Fruit fly (Drosophila melanogaster) whole organism, embryonic: ENCODE results near the gene nan.

ENCODE experiments used
- Ada2b ChIP-seq: fragments of 200-800 bp; sonication (Bioruptor generic); IDR thresholded peaks from 2 replicates; pipeline ENCODE4 v1.3.6; 2022; ENCODE audit warnings: missing biosample characterization, missing genetic modification characterization
- Atf-2 ChIP-seq: fragments of 200-800 bp; sonication (Bioruptor generic); optimal IDR thresholded peaks from 2 replicates; lab custom pipeline; 2016; ENCODE audit warnings: missing biosample characterization, missing genetic modification characterization
- CG11085 ChIP-seq: fragments of 200-800 bp; sonication (Bioruptor generic); IDR thresholded peaks from 2 replicates; pipeline ENCODE4 v1.3.6; 2022; ENCODE audit warnings: missing biosample characterization, missing genetic modification characterization
- CG11247 ChIP-seq: fragments of 200-800 bp; sonication (Bioruptor generic); IDR thresholded peaks from 2 replicates; pipeline ENCODE4 v1.3.6; 2022; ENCODE audit warnings: missing biosample characterization, missing genetic modification characterization
- CG11456 ChIP-seq: fragments of 200-800 bp; sonication (Bioruptor generic); IDR thresholded peaks from 3 replicates; pipeline ENCODE4 v1.3.6; 2022; ENCODE audit warnings: missing biosample characterization, missing genetic modification characterization
- CG11560 ChIP-seq: fragments of 200-800 bp; sonication (Bioruptor generic); IDR thresholded peaks from 3 replicates; pipeline ENCODE4 v1.3.6; 2022; ENCODE audit warnings: missing biosample characterization, missing genetic modification characterization
- CG12391 ChIP-seq: fragments of 200-800 bp; sonication (Bioruptor generic); optimal IDR thresholded peaks from 3 replicates; lab custom pipeline; 2018; ENCODE audit warnings: missing biosample characterization, mild to moderate bottlenecking, missing genetic modification characterization, moderate library complexity
- CG15073 ChIP-seq: fragments of 200-800 bp; sonication (Bioruptor generic); optimal IDR thresholded peaks from 2 replicates; lab custom pipeline; 2016; ENCODE audit warnings: missing biosample characterization, missing genetic modification characterization
- CG15696 ChIP-seq: fragments of 200-800 bp; sonication (Bioruptor generic); optimal IDR thresholded peaks from 2 replicates; lab custom pipeline; 2019; ENCODE audit warnings: missing biosample characterization, mild to moderate bottlenecking, missing genetic modification characterization, moderate library complexity
- CG16813 ChIP-seq: fragments of 200-800 bp; sonication (Bioruptor generic); IDR thresholded peaks from 3 replicates; pipeline ENCODE4 v1.3.6; 2022; ENCODE audit warnings: missing biosample characterization, missing genetic modification characterization; ENCODE audit not compliant: partially characterized antibody
- CG16863 ChIP-seq: fragments of 200-800 bp; sonication (Bioruptor generic); optimal IDR thresholded peaks from 3 replicates; lab custom pipeline; 2016; ENCODE audit warnings: missing biosample characterization, missing genetic modification characterization
- CG17328 ChIP-seq: fragments of 200-800 bp; sonication (Bioruptor generic); IDR thresholded peaks from 2 replicates; pipeline ENCODE4 v1.3.6; 2022; ENCODE audit warnings: missing biosample characterization, missing genetic modification characterization
- CG18764 ChIP-seq: fragments of 200-800 bp; sonication (Bioruptor generic); optimal IDR thresholded peaks from 3 replicates; lab custom pipeline; 2016; ENCODE audit warnings: missing biosample characterization, missing genetic modification characterization
- CG2199 ChIP-seq: fragments of 200-800 bp; sonication (Bioruptor generic); IDR thresholded peaks from 3 replicates; pipeline ENCODE4 v1.3.6; 2022; ENCODE audit warnings: missing biosample characterization, missing genetic modification characterization
- CG31441 ChIP-seq: fragments of 200-800 bp; sonication (Bioruptor generic); IDR thresholded peaks from 2 replicates; pipeline ENCODE4 v1.3.6; 2022; ENCODE audit warnings: missing biosample characterization, missing genetic modification characterization
- CG32767 ChIP-seq: fragments of 200-800 bp; sonication (Bioruptor generic); IDR thresholded peaks from 2 replicates; pipeline ENCODE4 v1.3.6; 2022; ENCODE audit warnings: missing biosample characterization, missing genetic modification characterization
- CG3281 ChIP-seq: fragments of 200-800 bp; sonication (Bioruptor generic); optimal IDR thresholded peaks from 3 replicates; lab custom pipeline; 2017; ENCODE audit warnings: missing biosample characterization, mild to moderate bottlenecking, missing genetic modification characterization
- CG4730 ChIP-seq: fragments of 200-800 bp; sonication (Bioruptor generic); IDR thresholded peaks from 2 replicates; pipeline ENCODE4 v1.3.6; 2022; ENCODE audit warnings: missing biosample characterization, missing genetic modification characterization
- CG6175 ChIP-seq: fragments of 200-800 bp; sonication (Bioruptor generic); IDR thresholded peaks from 3 replicates; pipeline ENCODE4 v1.3.6; 2022; ENCODE audit warnings: missing biosample characterization, missing genetic modification characterization
- CG8089 ChIP-seq: fragments of 200-800 bp; sonication (Bioruptor generic); optimal IDR thresholded peaks from 3 replicates; lab custom pipeline; 2016; ENCODE audit warnings: missing biosample characterization, missing genetic modification characterization
- Lim3 ChIP-seq: fragments of 200-800 bp; sonication (Bioruptor generic); IDR thresholded peaks from 2 replicates; pipeline ENCODE4 v1.3.6; 2022; ENCODE audit warnings: missing biosample characterization, missing genetic modification characterization
- Mad ChIP-seq: fragments of 200-800 bp; sonication (Bioruptor generic); optimal IDR thresholded peaks from 2 replicates; lab custom pipeline; 2016; ENCODE audit warnings: missing biosample characterization, missing genetic modification characterization
- NFAT ChIP-seq: fragments of 200-800 bp; sonication (Bioruptor generic); IDR thresholded peaks from 2 replicates; pipeline ENCODE4 v1.3.6; 2022; ENCODE audit warnings: missing biosample characterization, missing genetic modification characterization
- Oli ChIP-seq: fragments of 200-800 bp; sonication (Bioruptor generic); optimal IDR thresholded peaks from 2 replicates; lab custom pipeline; 2018; ENCODE audit warnings: missing biosample characterization, mild to moderate bottlenecking, missing genetic modification characterization, moderate library complexity
- PHDP ChIP-seq: fragments of 200-800 bp; sonication (Bioruptor generic); optimal IDR thresholded peaks from 3 replicates; lab custom pipeline; 2018; ENCODE audit warnings: missing biosample characterization, mild to moderate bottlenecking, missing genetic modification characterization, moderate library complexity
- Pdp1 ChIP-seq, 2 experiments: fragments of 200-800 bp; sonication (Bioruptor generic); optimal IDR thresholded peaks; 3 replicates each; lab custom pipeline; 2016; ENCODE audit warnings: missing biosample characterization in 2 of 2, missing genetic modification characterization in 2 of 2, mild to moderate bottlenecking in 1 of 2, moderate library complexity in 1 of 2
- Ssrp ChIP-seq: fragments of 200-800 bp; sonication (Bioruptor generic); optimal IDR thresholded peaks from 2 replicates; lab custom pipeline; 2018; ENCODE audit warnings: missing biosample characterization, mild to moderate bottlenecking, missing genetic modification characterization, moderate library complexity
- Tbp ChIP-seq: fragments of >200 bp; optimal IDR thresholded peaks from 2 replicates; lab custom pipeline; 2018; ENCODE audit warnings: missing biosample characterization, missing genetic modification characterization
- cas ChIP-seq: fragments of 200-800 bp; sonication (Bioruptor generic); IDR thresholded peaks from 2 replicates; pipeline ENCODE4 v1.3.6; 2022; ENCODE audit warnings: missing biosample characterization, missing genetic modification characterization
- chif ChIP-seq, 2 experiments: fragments of 200-800 bp; sonication (Bioruptor generic); optimal IDR thresholded peaks; 3 replicates each; lab custom pipeline; 2016; ENCODE audit warnings: missing biosample characterization in 2 of 2, missing genetic modification characterization in 2 of 2
- chm ChIP-seq: fragments of 200-800 bp; sonication (Bioruptor generic); IDR thresholded peaks from 2 replicates; pipeline ENCODE4 v1.3.6; 2022; ENCODE audit warnings: missing biosample characterization, missing genetic modification characterization
- chn ChIP-seq: fragments of 200-800 bp; sonication (Bioruptor generic); optimal IDR thresholded peaks from 2 replicates; lab custom pipeline; 2016; ENCODE audit warnings: missing biosample characterization, missing genetic modification characterization
- cwo ChIP-seq: fragments of 200-800 bp; sonication (Bioruptor generic); optimal IDR thresholded peaks from 3 replicates; lab custom pipeline; 2017; ENCODE audit warnings: missing biosample characterization, missing genetic modification characterization, mild to moderate bottlenecking, moderate library complexity, missing genetic modification reagents
- dan ChIP-seq: fragments of 200-800 bp; sonication (Bioruptor generic); IDR thresholded peaks from 2 replicates; pipeline ENCODE4 v1.3.6; 2022; ENCODE audit warnings: missing biosample characterization, missing genetic modification characterization
- ewg ChIP-seq: fragments of 200-800 bp; sonication (Bioruptor generic); optimal IDR thresholded peaks from 3 replicates; lab custom pipeline; 2017; ENCODE audit warnings: mild to moderate bottlenecking, missing biosample characterization, missing genetic modification reagents, missing genetic modification characterization
- fd96Cb ChIP-seq: fragments of 200-800 bp; sonication (Bioruptor generic); optimal IDR thresholded peaks from 2 replicates; lab custom pipeline; 2018; ENCODE audit warnings: missing biosample characterization, mild to moderate bottlenecking, missing genetic modification characterization, moderate library complexity
- gcm ChIP-seq: fragments of 200-800 bp; sonication (Bioruptor generic); optimal IDR thresholded peaks from 2 replicates; lab custom pipeline; 2019; ENCODE audit warnings: missing biosample characterization, mild to moderate bottlenecking, missing genetic modification characterization, moderate library complexity
- gem ChIP-seq: fragments of 200-800 bp; sonication (Bioruptor generic); optimal IDR thresholded peaks from 2 replicates; lab custom pipeline; 2019; ENCODE audit warnings: missing biosample characterization, mild to moderate bottlenecking, missing genetic modification characterization, moderate library complexity
- grau ChIP-seq: fragments of 200-800 bp; optimal IDR thresholded peaks from 3 replicates; lab custom pipeline; 2019; ENCODE audit warnings: missing biosample characterization, mild to moderate bottlenecking, missing genetic modification characterization, moderate library complexity
- grn ChIP-seq: fragments of 200-800 bp; sonication (Bioruptor generic); optimal IDR thresholded peaks from 3 replicates; lab custom pipeline; 2017; ENCODE audit warnings: missing biosample characterization, missing genetic modification characterization
- hb ChIP-seq: fragments of 200-800 bp; sonication (Bioruptor generic); IDR thresholded peaks from 3 replicates; pipeline ENCODE4 v1.3.6; 2022; ENCODE audit warnings: missing biosample characterization, missing genetic modification characterization; ENCODE audit not compliant: partially characterized antibody
- klu ChIP-seq: fragments of 200-800 bp; sonication (Bioruptor generic); IDR thresholded peaks from 2 replicates; pipeline ENCODE4 v1.3.6; 2022; ENCODE audit warnings: missing biosample characterization, missing genetic modification characterization
- lilli ChIP-seq: fragments of 200-800 bp; sonication (Bioruptor generic); optimal IDR thresholded peaks from 3 replicates; lab custom pipeline; 2016; ENCODE audit warnings: missing biosample characterization, missing genetic modification characterization
- nmo ChIP-seq: fragments of 200-800 bp; sonication (Bioruptor generic); optimal IDR thresholded peaks from 2 replicates; lab custom pipeline; 2018; ENCODE audit warnings: missing biosample characterization, mild to moderate bottlenecking, missing genetic modification characterization, moderate library complexity
- phol ChIP-seq: fragments of 200-800 bp; sonication (Bioruptor generic); optimal IDR thresholded peaks from 3 replicates; lab custom pipeline; 2018; ENCODE audit warnings: missing biosample characterization, mild to moderate bottlenecking, missing genetic modification characterization, moderate library complexity
- pum ChIP-seq: fragments of 200-800 bp; sonication (Bioruptor generic); optimal IDR thresholded peaks from 2 replicates; lab custom pipeline; 2016; ENCODE audit warnings: missing biosample characterization, missing genetic modification characterization
- sim ChIP-seq: fragments of 200-800 bp; sonication (Bioruptor generic); IDR thresholded peaks from 2 replicates; pipeline ENCODE4 v1.3.6; 2022; ENCODE audit warnings: missing biosample characterization, missing genetic modification characterization
- slou ChIP-seq: fragments of 200-800 bp; sonication (Bioruptor generic); optimal IDR thresholded peaks from 3 replicates; lab custom pipeline; 2016; ENCODE audit warnings: missing biosample characterization, missing genetic modification characterization
- vvl ChIP-seq: fragments of 200-800 bp; sonication (Bioruptor generic); IDR thresholded peaks from 2 replicates; pipeline ENCODE4 v1.3.6; 2022; ENCODE audit warnings: missing biosample characterization, missing genetic modification characterization
- z ChIP-seq: fragments of 200-800 bp; sonication (Bioruptor generic); IDR thresholded peaks from 3 replicates; pipeline ENCODE4 v1.3.6; 2022; ENCODE audit warnings: missing biosample characterization, missing genetic modification characterization
- zfh1 ChIP-seq: fragments of 200-800 bp; sonication (Bioruptor generic); IDR thresholded peaks from 3 replicates; pipeline ENCODE4 v1.3.6; 2022; ENCODE audit warnings: missing biosample characterization, missing genetic modification characterization

The nan gene

DNA sequence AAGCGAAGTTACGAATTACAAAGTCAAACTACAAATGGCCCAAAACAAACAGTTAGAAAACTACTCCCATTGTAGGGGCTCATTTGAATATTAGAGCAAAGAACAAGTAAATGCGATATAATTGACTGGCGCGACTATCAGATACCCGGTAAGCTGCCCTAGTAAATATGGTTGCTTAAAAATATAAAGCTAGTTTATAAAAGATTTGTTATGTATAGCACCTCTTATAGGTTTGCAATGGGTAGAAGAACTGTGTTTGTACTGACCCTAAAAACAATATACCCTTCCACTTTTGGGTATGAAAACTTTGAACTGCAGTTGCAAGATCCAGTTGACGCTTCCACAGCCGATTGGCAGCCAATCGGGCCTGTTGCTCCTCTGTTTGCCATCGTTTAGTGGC, 23.2 kb downstream of the nan start (continued):
- TF ChIP-seq PHDP (tag; lab: Kevin White, UChicago) (peak; percentile 16), dan (GFP tag; lab: Robert Waterston, UW) (0 out of 2 replicates have a peak, but pooled peaks have one; percentile 28), hb (GFP tag; lab: Robert Waterston, UW) (no peak), CG12391 (tag; lab: Kevin White, UChicago) (peak; percentile 42), CG2199 (0 out of 3 replicates have a peak, but pooled peaks have one; percentile 20), gcm (GFP tag; lab: Kevin White, UChicago) (no peak), CG16813 (0 out of 3 replicates have a peak, but pooled peaks have one; percentile 21), CG8089 (GFP tag; lab: Kevin White, UChicago) (peak; percentile 58), Ssrp (tag; lab: Kevin White, UChicago) (peak; percentile 45), Lim3 (GFP tag; lab: Robert Waterston, UW) (no peak), vvl (GFP tag; lab: Robert Waterston, UW) (peak; percentile 61; the same call in 1 of the 2 replicates), slou (GFP tag; lab: Kevin White, UChicago) (no peak), klu (GFP tag; lab: Robert Waterston, UW) (no peak), z (no peak), grn (GFP tag; lab: Kevin White, UChicago) (no peak), Ada2b (no peak; the same call in 1 of the 2 replicates), CG4730 (GFP tag; lab: Robert Waterston, UW) (0 out of 2 replicates have a peak, but pooled peaks have one; percentile 24), CG31441 (GFP tag; lab: Robert Waterston, UW) (peak; percentile 29; the same call in 1 of the 2 replicates), ewg (GFP tag; lab: Kevin White, UChicago) (peak; percentile 28), zfh1 (peak; percentile 73; the same call in 2 of the 3 replicates), Tbp (GFP tag; lab: Kevin White, UChicago) (no peak), CG6175 (GFP tag; lab: Robert Waterston, UW) (no peak), gem (tag; lab: Kevin White, UChicago) (peak; percentile 57), chn (GFP tag; lab: Kevin White, UChicago) (peak; percentile 24), CG17328 (GFP tag; lab: Robert Waterston, UW) (peak; percentile 68), CG15696 (tag; lab: Kevin White, UChicago) (peak; percentile 23), cas (no peak), Atf-2 (GFP tag; lab: Kevin White, UChicago) (no peak), NFAT (no peak), pum (peak; percentile 3), chm (GFP tag; lab: Robert Waterston, UW) (peak; percentile 28; the same call in 1 of the 2 replicates), CG32767 (GFP tag; lab: Robert Waterston, UW) (peak; percentile 52; the same call in 1 of the 2 replicates), fd96Cb (tag; lab: Kevin White, UChicago) (peak; percentile 47), grau (peak; percentile 37), CG11456 (GFP tag; lab: Robert Waterston, UW) (no peak), Mad (GFP tag; lab: Kevin White, UChicago) (peak; percentile 9), CG3281 (GFP tag; lab: Kevin White, UChicago) (no peak), phol (tag; lab: Kevin White, UChicago) (peak; percentile 44), CG15073 (no peak), CG18764 (GFP tag; lab: Kevin White, UChicago) (peak; percentile 4), nmo (GFP tag; lab: Kevin White, UChicago) (peak; percentile 50), sim (GFP tag; lab: Robert Waterston, UW) (no peak), chif (GFP tag; optimal IDR thresholded peaks at IDR 0.05; lab: Kevin White, UChicago) (peak in 1 of 2 experiments; percentile 70), cwo (GFP tag; lab: Kevin White, UChicago) (no peak), Pdp1 (GFP tag; optimal IDR thresholded peaks at IDR 0.05; lab: Kevin White, UChicago) (peak in 1 of 2 experiments; percentile 38), Oli (peak; percentile 46), CG16863 (GFP tag; lab: Kevin White, UChicago) (peak; percentile 15), CG11085 (no peak), CG11247 (no peak), CG11560 (tag; lab: Robert Waterston, UW) (no peak), lilli (GFP tag; lab: Kevin White, UChicago) (peak; percentile 11)
